Worm (Caenorhabditis elegans) whole organism, mixed stage, embryonic: ENCODE results near the gene T05G5.5.

ENCODE experiments used
- ces-1 ChIP-seq: fragments of 150-350 bp; optimal IDR thresholded peaks from 2 replicates; lab custom pipeline; 2014; ENCODE audit warnings: missing biosample characterization, missing genetic modification reagents, missing genetic modification characterization
- drap-1 ChIP-seq: fragments of 200-800 bp; sonication (Bioruptor generic); optimal IDR thresholded peaks from 3 replicates; lab custom pipeline; 2018; ENCODE audit warnings: mild to moderate bottlenecking, missing genetic modification characterization, missing compliant biosample characterization
- elt-3 ChIP-seq: fragments of 150-350 bp; optimal IDR thresholded peaks from 2 replicates; lab custom pipeline; 2014; ENCODE audit warnings: missing biosample characterization, missing genetic modification characterization
- flh-1 ChIP-seq: fragments of 200-800 bp; sonication (Bioruptor generic); optimal IDR thresholded peaks from 2 replicates; lab custom pipeline; 2018; ENCODE audit warnings: mild to moderate bottlenecking, missing genetic modification characterization, moderate library complexity, missing compliant biosample characterization
- ham-2 ChIP-seq: fragments of 200-800 bp; sonication (Bioruptor generic); optimal IDR thresholded peaks from 2 replicates; lab custom pipeline; 2018; ENCODE audit warnings: mild to moderate bottlenecking, missing genetic modification characterization, missing compliant biosample characterization
- mep-1 ChIP-seq: fragments of 150-350 bp; optimal IDR thresholded peaks from 2 replicates; lab custom pipeline; 2017; ENCODE audit warnings: missing biosample characterization, missing genetic modification reagents, missing genetic modification characterization, inconsistent platforms
- nhr-76 ChIP-seq: sonication (generic microtip); optimal IDR thresholded peaks from 2 replicates; lab custom pipeline; 2017; ENCODE audit warnings: missing biosample characterization, missing genetic modification characterization
- snpc-4 ChIP-seq: fragments of 150-350 bp; optimal IDR thresholded peaks from 2 replicates; lab custom pipeline; 2014; ENCODE audit warnings: missing biosample characterization, missing genetic modification characterization

DNA sequence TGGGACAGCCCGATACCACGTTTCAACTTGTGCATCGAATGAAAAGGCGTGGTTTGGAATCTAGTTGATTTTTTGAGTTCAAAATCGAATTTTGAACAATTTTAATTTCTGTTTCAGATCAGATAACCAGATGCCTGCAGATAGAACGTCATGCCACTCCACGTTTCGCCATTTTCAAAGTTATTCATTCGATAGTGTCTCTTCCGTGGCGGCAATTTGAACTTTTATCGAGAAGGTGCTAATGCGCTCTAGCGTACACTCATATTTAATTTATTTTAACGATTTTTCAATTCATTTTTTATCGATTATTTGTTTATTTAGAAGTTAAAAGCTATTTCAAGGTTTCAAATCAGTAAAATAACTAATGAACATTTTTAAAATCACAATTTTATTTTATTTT is 24.7 kb upstream of the T05G5.5 start:
- no peak for TF ChIP-seq mep-1 (tag; lab: Kevin White, UChicago)
- no peak for TF ChIP-seq snpc-4 (tag; lab: Kevin White, UChicago)
- TF ChIP-seq nhr-76 (tag; lab: Kevin White, UChicago), result no peak
- no peak for TF ChIP-seq ham-2 (GFP tag; lab: Kevin White, UChicago)
- no peak for TF ChIP-seq elt-3 (tag; lab: Kevin White, UChicago)
- no peak for TF ChIP-seq flh-1 (GFP tag; lab: Kevin White, UChicago)
- no peak for TF ChIP-seq drap-1 (GFP tag; lab: Kevin White, UChicago)
- no peak for TF ChIP-seq ces-1 (GFP tag; lab: Kevin White, UChicago)
